Worm (Caenorhabditis elegans) whole organism, young adult: ENCODE measurements around the gene K02G10.5.

ENCODE experiments used
- F23B12.7 ChIP-seq: sonication (generic microtip); optimal IDR thresholded peaks from 2 replicates; lab custom pipeline; 2017; ENCODE audit warnings: missing genetic modification characterization, mild to moderate bottlenecking, missing compliant biosample characterization, antibody characterized with exemption, moderate library complexity; ENCODE audit not compliant: insufficient read depth
- F37B4.10 ChIP-seq: fragments of 200-800 bp; sonication (Bioruptor generic); IDR thresholded peaks from 2 replicates; pipeline ENCODE4 v1.3.6; 2022; ENCODE audit warnings: missing genetic modification characterization, missing compliant biosample characterization
- F49E8.2 ChIP-seq: sonication (generic microtip); optimal IDR thresholded peaks from 3 replicates; lab custom pipeline; 2017; ENCODE audit warnings: missing genetic modification characterization, mild to moderate bottlenecking, missing compliant biosample characterization, antibody characterized with exemption, moderate library complexity; ENCODE audit not compliant: insufficient read depth
- let-607 ChIP-seq, 2 experiments: fragments of 200-800 bp in 1 of 2; sonication (Bioruptor generic) in 1 of 2; sonication (generic microtip) in 1 of 2; optimal IDR thresholded peaks; 2 replicates each; lab custom pipeline; 2016 to 2018; ENCODE audit warnings: mild to moderate bottlenecking in 2 of 2, missing compliant biosample characterization in 2 of 2, missing genetic modification characterization in 2 of 2, moderate library complexity in 2 of 2, missing genotype in 1 of 2
- nhr-27 ChIP-seq: fragments of 200-800 bp; sonication (Bioruptor generic); optimal IDR thresholded peaks from 2 replicates; lab custom pipeline; 2018; ENCODE audit warnings: mild to moderate bottlenecking, missing genetic modification characterization, moderate library complexity, missing compliant biosample characterization
- pha-4 ChIP-seq: fragments of 150-350 bp; sonication (generic microtip); optimal IDR thresholded peaks from 2 replicates; lab custom pipeline; 2014; ENCODE audit warnings: missing biosample characterization, missing genetic modification reagents, missing genetic modification characterization
- unc-62 ChIP-seq: fragments of 150-350 bp; optimal IDR thresholded peaks from 2 replicates; lab custom pipeline; 2014; ENCODE audit warnings: missing biosample characterization, missing genetic modification reagents, missing genetic modification characterization
- ztf-18 ChIP-seq: sonication (generic microtip); optimal IDR thresholded peaks from 2 replicates; lab custom pipeline; 2016; ENCODE audit warnings: missing genotype, mild to moderate bottlenecking, missing genetic modification characterization, missing compliant biosample characterization

ce11 chrX:4704877-4705276 is 13.9 kb upstream of the K02G10.5 start, which contains the start of gene aqp-8:
- TF ChIP-seq unc-62 (GFP tag; lab: Kevin White, UChicago) (no peak), ztf-18 (tag; lab: Kevin White, UChicago) (no peak), F37B4.10 (GFP tag; lab: Robert Waterston, UW) (no peak), F23B12.7 (tag; lab: Kevin White, UChicago) (no peak), let-607 (tag; optimal IDR thresholded peaks at IDR 0.05; lab: Kevin White, UChicago) (no peak), nhr-27 (tag; lab: Kevin White, UChicago) (no peak), pha-4 (no peak), F49E8.2 (tag; lab: Kevin White, UChicago) (no peak)
